Worm (Caenorhabditis elegans) whole organism, early embryonic: ENCODE measurements around the gene ZK418.10.

Experiments
- tbx-37 ChIP-seq: fragments of 200-800 bp; sonication (Bioruptor generic); conservative IDR thresholded peaks from 2 replicates; pipeline ENCODE4 v1.3.6; 2022; ENCODE audit warnings: missing genetic modification reagents, missing genetic modification characterization, missing compliant biosample characterization
- tra-4 ChIP-seq: sonication (generic microtip); optimal IDR thresholded peaks from 2 replicates; lab custom pipeline; 2017; ENCODE audit warnings: missing genetic modification characterization, missing compliant biosample characterization

- TF ChIP-seq tbx-37 (GFP tag; lab: Robert Waterston, UW) (no peak), tra-4 (no peak)
Observed at ce11 chrIII:7095156-7095555, 4.7 kb upstream of the ZK418.10 start, which contains the start of gene nhr-9.
